Fruit fly (Drosophila melanogaster): ENCODE results near the gene CG5646.

CG5646 gene

dm6 chr3R:27556972-27557371 lies 4.1 kb downstream of the CG5646 start (continued):
- TF ChIP-seq Blimp-1 (GFP tag; optimal IDR thresholded peaks at IDR 0.05) (no peak), Sox102F (GFP tag; optimal IDR thresholded peaks at IDR 0.05) (peak; percentile 15), CG12299 (tag; optimal IDR thresholded peaks at IDR 0.05) (no peak), bcd (GFP tag; optimal IDR thresholded peaks at IDR 0.05) (peak; percentile 28), en (GFP tag; optimal IDR thresholded peaks at IDR 0.05) (no peak), HLH3B (GFP tag; IDR thresholded peaks at IDR 0.05) (no peak), CG8924 (tag; optimal IDR thresholded peaks at IDR 0.05) (no peak), onecut (GFP tag; IDR thresholded peaks at IDR 0.05) (no peak), CG3163 (GFP tag; optimal IDR thresholded peaks at IDR 0.05) (no peak), CG8089 (GFP tag; optimal IDR thresholded peaks at IDR 0.05) (no peak), eve (GFP tag; optimal IDR thresholded peaks at IDR 0.05) (no peak), CG1602 (GFP tag; optimal IDR thresholded peaks at IDR 0.05) (no peak), HLH54F (GFP tag; optimal IDR thresholded peaks at IDR 0.05) (no peak), CG31224 (GFP tag; IDR thresholded peaks at IDR 0.05) (peak; percentile 25; the same call in 1 of the 2 replicates), Ada2b (GFP tag; IDR thresholded peaks at IDR 0.05) (peak; percentile 75), kah (GFP tag; optimal IDR thresholded peaks at IDR 0.05) (no peak), CG17361 (GFP tag; IDR thresholded peaks at IDR 0.05) (peak; percentile 41; the same call in 2 of the 3 replicates), Adf1 (GFP tag; IDR thresholded peaks at IDR 0.05) (0 out of 2 replicates have a peak, but pooled peaks have one; percentile 10), ase (GFP tag; IDR thresholded peaks at IDR 0.05) (no peak; the same call in 2 of the 3 replicates), CG12155 (GFP tag; optimal IDR thresholded peaks at IDR 0.05) (no peak), CG9817 (tag; optimal IDR thresholded peaks at IDR 0.05) (peak; percentile 29), lmd (GFP tag; IDR thresholded peaks at IDR 0.05) (peak; percentile 63; the same call in 1 of the 2 replicates), Med (GFP tag) (peak; percentile 92), Deaf1 (tag; optimal IDR thresholded peaks at IDR 0.05) (peak; percentile 0), zfh2 (GFP tag; optimal IDR thresholded peaks at IDR 0.05) (peak; percentile 54), odd (GFP tag; optimal IDR thresholded peaks at IDR 0.05) (no peak), sob (GFP tag; IDR thresholded peaks at IDR 0.05) (peak; percentile 70), PHDP (tag; optimal IDR thresholded peaks at IDR 0.05) (peak; percentile 22), gem (tag; optimal IDR thresholded peaks at IDR 0.05) (peak; percentile 41), CG4820 (GFP tag; optimal IDR thresholded peaks at IDR 0.05) (peak; percentile 2), CG32772 (GFP tag; IDR thresholded peaks at IDR 0.05) (peak; percentile 36; the same call in 1 of the 2 replicates), sug (tag; optimal IDR thresholded peaks at IDR 0.05) (peak; percentile 1), mam (GFP tag; optimal IDR thresholded peaks at IDR 0.05) (peak; percentile 65), CG11695 (GFP tag; IDR thresholded peaks at IDR 0.05) (peak; percentile 46; the same call in 2 of the 3 replicates), CG7786 (GFP tag; optimal IDR thresholded peaks at IDR 0.05) (peak; percentile 15), zen (tag; optimal IDR thresholded peaks at IDR 0.05) (no peak), dysf (GFP tag; IDR thresholded peaks at IDR 0.05) (peak; percentile 70), CG30403 (GFP tag; optimal IDR thresholded peaks at IDR 0.05) (peak; percentile 51), CG13624 (GFP tag; optimal IDR thresholded peaks at IDR 0.05) (peak; percentile 44), al (GFP tag; IDR thresholded peaks at IDR 0.05) (peak; percentile 68; the same call in 1 of the 2 replicates), gcm2 (GFP tag; optimal IDR thresholded peaks at IDR 0.05) (peak; percentile 11), NfI (GFP tag; optimal IDR thresholded peaks at IDR 0.05) (peak; percentile 10), seq (GFP tag; IDR thresholded peaks at IDR 0.05) (peak; percentile 42; the same call in 1 of the 2 replicates), ranshi (GFP tag; IDR thresholded peaks at IDR 0.05) (peak; percentile 27; the same call in 1 of the 2 replicates), cwo (GFP tag; optimal IDR thresholded peaks at IDR 0.05) (peak; percentile 23), Poxn (GFP tag; IDR thresholded peaks at IDR 0.05) (0 out of 2 replicates have a peak, but pooled peaks have one; percentile 45), unpg (GFP tag; optimal IDR thresholded peaks at IDR 0.05) (peak; percentile 3), Kr (GFP tag; optimal IDR thresholded peaks at IDR 0.05) (no peak), phol (tag; optimal IDR thresholded peaks at IDR 0.05) (peak; percentile 28), dimm (GFP tag; IDR thresholded peaks at IDR 0.05) (no peak; the same call in 1 of the 2 replicates), Asciz (GFP tag; optimal IDR thresholded peaks at IDR 0.05) (no peak)

All from whole organism, embryonic.